Worm (Caenorhabditis elegans): ENCODE measurements around the gene talp-3.

Gene talp-3

DNA sequence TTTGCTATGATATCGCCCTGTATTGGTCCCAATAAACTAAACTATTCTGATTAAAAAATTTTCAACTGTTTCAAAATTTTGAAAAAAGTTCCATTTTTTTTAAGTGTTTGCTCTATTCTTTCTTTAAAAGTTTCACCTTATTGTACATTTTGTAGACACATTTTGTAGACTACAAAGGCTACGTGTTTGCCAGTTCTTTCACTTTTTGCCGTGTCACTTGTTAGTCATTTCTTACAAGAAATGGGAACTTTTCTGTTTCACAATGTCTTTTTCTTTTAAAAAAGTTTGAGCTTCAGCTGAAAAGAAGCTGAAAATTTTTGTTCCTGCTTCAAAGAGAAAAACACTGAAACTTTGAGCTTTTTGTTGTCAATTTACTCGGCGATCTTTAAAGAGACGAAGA is 36.1 kb downstream of the talp-3 start:
- TF ChIP-seq blmp-1 (tag; optimal IDR thresholded peaks at IDR 0.05) (peak; percentile 14), alr-1 (tag; optimal IDR thresholded peaks at IDR 0.05; ENCODE audit: borderline replicate concordance) (no peak), efl-1 (optimal IDR thresholded peaks at IDR 0.05) (no peak), efl-1 (GFP tag; optimal IDR thresholded peaks at IDR 0.05 in 1 of 2) (peak in 1 of 2 experiments; percentile 51), dsc-1 (tag; optimal IDR thresholded peaks at IDR 0.05) (no peak), Y116A8C.19 (tag; optimal IDR thresholded peaks at IDR 0.05; ENCODE audit: borderline replicate concordance) (no peak), nhr-28 (tag; optimal IDR thresholded peaks at IDR 0.05) (no peak), ama-1 (optimal IDR thresholded peaks at IDR 0.05) (no peak), pqm-1 (tag; optimal IDR thresholded peaks at IDR 0.05) (no peak), snpc-4 (tag; optimal IDR thresholded peaks at IDR 0.05) (no peak), nhr-20 (tag; optimal IDR thresholded peaks at IDR 0.05) (no peak), mep-1 (tag; optimal IDR thresholded peaks at IDR 0.05) (no peak)

DNA sequence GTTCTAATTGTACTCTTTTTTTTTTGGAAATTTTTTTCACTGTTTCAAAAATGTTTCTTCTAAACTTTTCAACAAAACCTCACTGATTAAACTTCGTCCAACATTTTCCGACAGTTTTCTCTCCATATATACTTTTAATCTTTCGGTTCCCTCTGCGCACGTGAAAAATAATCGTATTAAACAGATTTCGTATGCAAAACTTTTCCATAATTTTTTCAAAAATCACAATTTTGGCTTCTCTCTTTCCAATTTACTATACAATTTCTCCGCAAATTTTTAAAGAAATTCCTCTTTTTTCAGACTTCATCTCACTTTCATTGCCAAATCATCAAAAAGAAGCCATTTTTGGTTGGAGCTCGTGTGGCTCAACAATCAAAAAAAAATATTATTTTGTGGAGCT is 36.9 kb downstream of the talp-3 start, which contains the start of gene dmd-6:
TSS of gene dmd-6 (plus strand) at position 301 of the 400 bp plus-strand sequence.
- TF ChIP-seq irx-1 (tag; optimal IDR thresholded peaks at IDR 0.05) (no peak), nhr-76 (tag; optimal IDR thresholded peaks at IDR 0.05) (no peak)

DNA sequence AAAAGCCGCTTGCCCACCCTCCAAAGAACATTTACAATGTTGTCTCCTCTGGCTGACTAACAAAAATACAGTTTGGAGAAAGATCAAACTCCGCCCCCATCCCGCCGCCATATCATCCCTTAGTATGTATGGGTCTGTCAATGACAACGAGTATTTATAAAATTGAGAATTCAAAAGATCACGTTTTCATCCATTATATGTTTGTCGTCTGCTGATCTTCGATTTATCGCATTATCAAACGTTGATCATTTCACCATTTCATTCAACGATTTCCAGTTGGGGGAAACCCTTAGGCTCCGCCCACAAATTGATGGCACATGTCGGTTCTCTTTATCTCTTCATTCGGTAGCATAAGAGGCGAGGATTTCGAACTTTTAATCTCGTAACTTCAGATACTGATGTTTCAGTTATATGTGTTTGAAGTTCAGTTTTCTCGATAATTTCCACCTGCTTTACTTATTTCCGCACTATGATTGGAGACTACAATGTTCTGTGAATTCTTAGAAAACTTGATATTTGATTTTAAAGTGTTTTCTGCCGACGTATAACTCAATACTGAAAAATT is 38.9 kb downstream of the talp-3 start:
- TF ChIP-seq mdl-1 (tag; optimal IDR thresholded peaks at IDR 0.05) (peak in 1 of 2 experiments; percentile 63), blmp-1 (tag; optimal IDR thresholded peaks at IDR 0.05) (peak; percentile 71), lsy-2 (tag; optimal IDR thresholded peaks at IDR 0.05) (no peak), nhr-11 (tag; optimal IDR thresholded peaks at IDR 0.05) (no peak), dsc-1 (tag; optimal IDR thresholded peaks at IDR 0.05) (peak; percentile 21), sox-4 (tag; optimal IDR thresholded peaks at IDR 0.05) (no peak), unc-86 (tag; optimal IDR thresholded peaks at IDR 0.05) (no peak), nhr-71 (tag; optimal IDR thresholded peaks at IDR 0.05) (peak; percentile 80), nhr-20 (tag; optimal IDR thresholded peaks at IDR 0.05) (peak; percentile 87), sup-37 (GFP tag; optimal IDR thresholded peaks at IDR 0.05) (no peak), irx-1 (tag; optimal IDR thresholded peaks at IDR 0.05) (peak; percentile 22), snu-23 (GFP tag; optimal IDR thresholded peaks at IDR 0.05) (peak; percentile 57), hlh-17 (GFP tag; optimal IDR thresholded peaks at IDR 0.05; ENCODE audit: borderline replicate concordance) (no peak), zag-1 (tag; optimal IDR thresholded peaks at IDR 0.05) (no peak), jun-1 (tag; optimal IDR thresholded peaks at IDR 0.05) (peak; percentile 44), ceh-88 (GFP tag; IDR thresholded peaks at IDR 0.05) (no peak), ztf-4 (tag; optimal IDR thresholded peaks at IDR 0.05) (peak; percentile 5), vab-15 (tag; optimal IDR thresholded peaks at IDR 0.05) (peak; percentile 5), fkh-8 (tag; optimal IDR thresholded peaks at IDR 0.05) (peak; percentile 40), grh-1 (GFP tag; IDR thresholded peaks at IDR 0.05) (peak; percentile 45), hpl-2 (GFP tag; optimal IDR thresholded peaks at IDR 0.05) (no peak), nhr-12 (tag; optimal IDR thresholded peaks at IDR 0.05) (no peak), xbp-1 (tag; optimal IDR thresholded peaks at IDR 0.05) (peak; percentile 10), fkh-10 (GFP tag; optimal IDR thresholded peaks at IDR 0.05) (no peak), dpl-1 (GFP tag; optimal IDR thresholded peaks at IDR 0.05) (peak in 1 of 3 experiments; percentile 4), nhr-47 (tag; optimal IDR thresholded peaks at IDR 0.05) (peak; percentile 64), tbx-2 (tag; optimal IDR thresholded peaks at IDR 0.05) (peak; percentile 52), elt-3 (tag; optimal IDR thresholded peaks at IDR 0.05) (peak; percentile 63 to 93 (median 80)), mab-9 (GFP tag; IDR thresholded peaks at IDR 0.05) (no peak), lin-14 (GFP tag; optimal IDR thresholded peaks at IDR 0.05) (peak; percentile 63), nhr-90 (tag; optimal IDR thresholded peaks at IDR 0.05; ENCODE audit: poor library complexity) (peak; percentile 67), ceh-90 (tag; optimal IDR thresholded peaks at IDR 0.05) (no peak), unc-130 (tag; optimal IDR thresholded peaks at IDR 0.05) (peak; percentile 33), nhr-76 (tag; optimal IDR thresholded peaks at IDR 0.05) (no peak), nhr-85 (tag) (peak; percentile 94), ceh-82 (tag; optimal IDR thresholded peaks at IDR 0.05) (no peak), fkh-4 (tag; optimal IDR thresholded peaks at IDR 0.05; ENCODE audit: borderline replicate concordance) (no peak), pag-3 (tag; optimal IDR thresholded peaks at IDR 0.05; ENCODE audit: borderline replicate concordance, insufficient read depth) (no peak), lin-35 (GFP tag; optimal IDR thresholded peaks at IDR 0.05) (peak in 1 of 2 experiments; percentile 31), efl-1 (optimal IDR thresholded peaks at IDR 0.05) (no peak), efl-1 (GFP tag; optimal IDR thresholded peaks at IDR 0.05 in 1 of 2) (peak in 1 of 2 experiments; percentile 66)
